Worm (Caenorhabditis elegans): ENCODE measurements around the gene ari-2.

- TF ChIP-seq nhr-76 (tag; optimal IDR thresholded peaks at IDR 0.05) (no peak), pha-4 (tag; optimal IDR thresholded peaks at IDR 0.05) (peak; percentile 97), ceh-83 (GFP tag; optimal IDR thresholded peaks at IDR 0.05) (no peak), elt-3 (tag; optimal IDR thresholded peaks at IDR 0.05) (no peak), nhr-28 (tag; optimal IDR thresholded peaks at IDR 0.05) (no peak), lin-32 (GFP tag; optimal IDR thresholded peaks at IDR 0.05) (no peak), mep-1 (tag; optimal IDR thresholded peaks at IDR 0.05) (peak; percentile 27), blmp-1 (tag; optimal IDR thresholded peaks at IDR 0.05) (no peak), unc-62 (GFP tag; optimal IDR thresholded peaks at IDR 0.05) (peak; percentile 43), nhr-12 (tag; optimal IDR thresholded peaks at IDR 0.05) (no peak), ces-1 (GFP tag; optimal IDR thresholded peaks at IDR 0.05) (peak; percentile 47)
Observed at ce11 chrIV:5600316-5600715, 49.4 kb downstream of the ari-2 start.
